Worm (Caenorhabditis elegans) whole organism, early embryonic: ENCODE results near the gene Y45F10B.9.

Experiments
- B0310.2 ChIP-seq: sonication (generic microtip); optimal IDR thresholded peaks from 2 replicates; lab custom pipeline; 2016; ENCODE audit warnings: mild to moderate bottlenecking, missing genetic modification characterization, missing compliant biosample characterization
- flt-1 ChIP-seq: fragments of 200-800 bp; sonication (Bioruptor generic); IDR thresholded peaks from 2 replicates; pipeline ENCODE4 v1.3.6; 2022; ENCODE audit warnings: missing genetic modification characterization, missing compliant biosample characterization

ce11 chrIV:13609755-13610154, 12.0 kb upstream of the Y45F10B.9 start, which contains the start of gene C08F11.13:
- TF ChIP-seq flt-1 (GFP tag; lab: Robert Waterston, UW) = no peak
- TF ChIP-seq B0310.2 (tag; lab: Kevin White, UChicago) = no peak
